Worm (Caenorhabditis elegans) whole organism, young adult: ENCODE measurements around the gene his-18.

Source experiments
- B0336.3 ChIP-seq: fragments of 200-800 bp; sonication (Bioruptor generic); IDR thresholded peaks from 2 replicates; pipeline ENCODE4 v1.3.6; 2022; ENCODE audit warnings: missing genetic modification characterization, missing compliant biosample characterization
- C06A6.2 ChIP-seq: fragments of 200-800 bp; sonication (Bioruptor generic); conservative IDR thresholded peaks from 2 replicates; pipeline ENCODE4 v1.3.6; 2022; ENCODE audit warnings: missing genetic modification characterization, missing compliant biosample characterization
- C17E4.6 ChIP-seq: fragments of 200-800 bp; sonication (Bioruptor generic); IDR thresholded peaks from 2 replicates; pipeline ENCODE4 v1.3.6; 2022; ENCODE audit warnings: missing genetic modification reagents, missing genetic modification characterization, missing compliant biosample characterization
- F23B12.7 ChIP-seq: sonication (generic microtip); optimal IDR thresholded peaks from 2 replicates; lab custom pipeline; 2017; ENCODE audit warnings: missing genetic modification characterization, mild to moderate bottlenecking, missing compliant biosample characterization, antibody characterized with exemption, moderate library complexity; ENCODE audit not compliant: insufficient read depth
- F33H1.4 ChIP-seq: fragments of 200-800 bp; sonication (Bioruptor generic); IDR thresholded peaks from 2 replicates; pipeline ENCODE4 v1.3.6; 2022; ENCODE audit warnings: missing genetic modification reagents, missing genetic modification characterization, missing compliant biosample characterization
- F39B2.1 ChIP-seq: fragments of 200-800 bp; sonication (Bioruptor generic); IDR thresholded peaks from 2 replicates; pipeline ENCODE4 v1.3.6; 2022; ENCODE audit warnings: missing genetic modification reagents, missing genetic modification characterization, missing compliant biosample characterization
- F49E8.2 ChIP-seq: sonication (generic microtip); optimal IDR thresholded peaks from 3 replicates; lab custom pipeline; 2017; ENCODE audit warnings: missing genetic modification characterization, mild to moderate bottlenecking, missing compliant biosample characterization, antibody characterized with exemption, moderate library complexity; ENCODE audit not compliant: insufficient read depth
- F55B11.4 ChIP-seq: sonication (generic microtip); optimal IDR thresholded peaks from 2 replicates; lab custom pipeline; 2016; ENCODE audit warnings: missing compliant biosample characterization, missing genetic modification characterization, borderline replicate concordance; ENCODE audit not compliant: insufficient read depth
- K11D2.4 ChIP-seq: fragments of 200-800 bp; sonication (Bioruptor generic); IDR thresholded peaks from 2 replicates; pipeline ENCODE4 v1.3.6; 2022; ENCODE audit warnings: missing genetic modification reagents, missing genetic modification characterization, missing compliant biosample characterization
- T07F8.4 ChIP-seq: sonication (generic microtip); optimal IDR thresholded peaks from 2 replicates; lab custom pipeline; 2016; ENCODE audit warnings: mild to moderate bottlenecking, missing genetic modification characterization, moderate library complexity, missing compliant biosample characterization
- Y53F4B.3 ChIP-seq: fragments of 200-800 bp; sonication (Bioruptor generic); IDR thresholded peaks from 2 replicates; pipeline ENCODE4 v1.3.6; 2022; ENCODE audit warnings: missing genetic modification reagents, missing genetic modification characterization, missing compliant biosample characterization
- Y53G8AR.9 ChIP-seq: fragments of 200-800 bp; sonication (Bioruptor generic); conservative IDR thresholded peaks from 2 replicates; pipeline ENCODE4 v1.3.6; 2022; ENCODE audit warnings: missing genetic modification reagents, missing genetic modification characterization, missing compliant biosample characterization
- Y56A3A.18 ChIP-seq: fragments of 200-800 bp; sonication (Bioruptor generic); IDR thresholded peaks from 2 replicates; pipeline ENCODE4 v1.3.6; 2022; ENCODE audit warnings: missing genetic modification reagents, missing genetic modification characterization, missing compliant biosample characterization
- Y79H2A.3 ChIP-seq: fragments of 200-800 bp; sonication (Bioruptor generic); conservative IDR thresholded peaks from 2 replicates; pipeline ENCODE4 v1.3.6; 2022; ENCODE audit warnings: missing genetic modification reagents, missing genetic modification characterization, missing compliant biosample characterization
- attf-5 ChIP-seq: fragments of 200-800 bp; sonication (Bioruptor generic); optimal IDR thresholded peaks from 2 replicates; lab custom pipeline; 2018; ENCODE audit warnings: mild to moderate bottlenecking, missing genetic modification characterization, missing compliant biosample characterization
- attf-6 ChIP-seq: fragments of 200-800 bp; sonication (Bioruptor generic); IDR thresholded peaks from 2 replicates; pipeline ENCODE4 v1.3.6; 2022; ENCODE audit warnings: missing genetic modification reagents, missing genetic modification characterization, missing compliant biosample characterization
- bed-2 ChIP-seq: fragments of 200-800 bp; sonication (Bioruptor generic); IDR thresholded peaks from 2 replicates; pipeline ENCODE4 v1.3.6; 2022; ENCODE audit warnings: missing genetic modification reagents, missing genetic modification characterization, missing compliant biosample characterization
- cebp-1 ChIP-seq, 2 experiments: fragments of 200-800 bp in 1 of 2; sonication (Bioruptor generic) in 1 of 2; sonication (generic microtip) in 1 of 2; IDR thresholded peaks in 1 of 2; optimal IDR thresholded peaks in 1 of 2; 2 replicates each; pipeline versions ENCODE4 v1.3.6 to Lab custom; 2017 to 2022; ENCODE audit warnings: missing compliant biosample characterization in 2 of 2, missing genetic modification characterization in 2 of 2, mild to moderate bottlenecking in 1 of 2, missing genetic modification reagents in 1 of 2, moderate library complexity in 1 of 2
- cebp-2 ChIP-seq: fragments of 200-800 bp; sonication (Bioruptor generic); IDR thresholded peaks from 2 replicates; pipeline ENCODE4 v1.3.6; 2022; ENCODE audit warnings: missing genetic modification characterization, missing compliant biosample characterization
- ceh-100 ChIP-seq: fragments of 200-800 bp; sonication (Bioruptor generic); IDR thresholded peaks from 2 replicates; pipeline ENCODE4 v1.3.6; 2022; ENCODE audit warnings: missing genetic modification reagents, missing genetic modification characterization, missing compliant biosample characterization
- ceh-27 ChIP-seq: fragments of 200-800 bp; sonication (Bioruptor generic); optimal IDR thresholded peaks from 2 replicates; lab custom pipeline; 2018; ENCODE audit warnings: mild to moderate bottlenecking, missing genetic modification characterization, moderate library complexity, missing compliant biosample characterization
- chd-7 ChIP-seq: sonication (generic microtip); optimal IDR thresholded peaks from 2 replicates; lab custom pipeline; 2016; ENCODE audit warnings: mild to moderate bottlenecking, missing genetic modification characterization, moderate library complexity, missing compliant biosample characterization
- efl-1 ChIP-seq: fragments of 150-350 bp; optimal IDR thresholded peaks from 2 replicates; lab custom pipeline; 2014; ENCODE audit warnings: missing biosample characterization, missing genetic modification reagents, missing genetic modification characterization
- fkh-3 ChIP-seq: sonication (generic microtip); optimal IDR thresholded peaks from 2 replicates; lab custom pipeline; 2016; ENCODE audit warnings: mild to moderate bottlenecking, missing genetic modification characterization, missing compliant biosample characterization
- hmg-20 ChIP-seq: fragments of 200-800 bp; sonication (Bioruptor generic); IDR thresholded peaks from 2 replicates; pipeline ENCODE4 v1.3.6; 2022; ENCODE audit warnings: missing genetic modification reagents, missing genetic modification characterization, missing compliant biosample characterization
- let-526 ChIP-seq: fragments of 200-800 bp; sonication (Bioruptor generic); IDR thresholded peaks from 2 replicates; pipeline ENCODE4 v1.3.6; 2022; ENCODE audit warnings: missing genetic modification reagents, missing genetic modification characterization, missing compliant biosample characterization
- let-607 ChIP-seq, 2 experiments: fragments of 200-800 bp in 1 of 2; sonication (Bioruptor generic) in 1 of 2; sonication (generic microtip) in 1 of 2; optimal IDR thresholded peaks; 2 replicates each; lab custom pipeline; 2016 to 2018; ENCODE audit warnings: mild to moderate bottlenecking in 2 of 2, missing compliant biosample characterization in 2 of 2, missing genetic modification characterization in 2 of 2, moderate library complexity in 2 of 2, missing genotype in 1 of 2
- lin-54 ChIP-seq: fragments of 200-800 bp; sonication (Bioruptor generic); optimal IDR thresholded peaks from 2 replicates; lab custom pipeline; 2018; ENCODE audit warnings: mild to moderate bottlenecking, missing genetic modification characterization, missing compliant biosample characterization
- lir-1 ChIP-seq: fragments of 200-800 bp; sonication (Bioruptor generic); conservative IDR thresholded peaks from 2 replicates; pipeline ENCODE4 v1.3.6; 2022; ENCODE audit warnings: missing genetic modification reagents, missing genetic modification characterization, missing compliant biosample characterization
- madf-3 ChIP-seq: fragments of 200-800 bp; sonication (Bioruptor generic); IDR thresholded peaks from 2 replicates; pipeline ENCODE4 v1.3.6; 2022; ENCODE audit warnings: missing genetic modification reagents, missing genetic modification characterization, missing compliant biosample characterization
- madf-8 ChIP-seq: fragments of 200-800 bp; sonication (Bioruptor generic); conservative IDR thresholded peaks from 2 replicates; pipeline ENCODE4 v1.3.6; 2022; ENCODE audit warnings: missing genetic modification reagents, missing genetic modification characterization, missing compliant biosample characterization
- mxl-1 ChIP-seq: sonication (generic microtip); optimal IDR thresholded peaks from 2 replicates; lab custom pipeline; 2016; ENCODE audit warnings: missing genetic modification characterization, missing compliant biosample characterization
- nfyb-1 ChIP-seq: fragments of 200-800 bp; sonication (Bioruptor generic); IDR thresholded peaks from 2 replicates; pipeline ENCODE4 v1.3.6; 2022; ENCODE audit warnings: missing genetic modification reagents, missing genetic modification characterization, missing compliant biosample characterization
- nhr-179 ChIP-seq: sonication (generic microtip); optimal IDR thresholded peaks from 2 replicates; lab custom pipeline; 2016; ENCODE audit warnings: mild to moderate bottlenecking, missing genetic modification characterization, missing compliant biosample characterization
- nhr-27 ChIP-seq: fragments of 200-800 bp; sonication (Bioruptor generic); optimal IDR thresholded peaks from 2 replicates; lab custom pipeline; 2018; ENCODE audit warnings: mild to moderate bottlenecking, missing genetic modification characterization, moderate library complexity, missing compliant biosample characterization
- nhr-80 ChIP-seq: sonication (generic microtip); optimal IDR thresholded peaks from 2 replicates; lab custom pipeline; 2016; ENCODE audit warnings: missing genetic modification characterization, missing compliant biosample characterization
- rcor-1 ChIP-seq: fragments of 200-800 bp; sonication (Bioruptor generic); IDR thresholded peaks from 2 replicates; pipeline ENCODE4 v1.3.6; 2022; ENCODE audit warnings: missing genetic modification reagents, missing genetic modification characterization, missing compliant biosample characterization
- repo-1 ChIP-seq: sonication (generic microtip); optimal IDR thresholded peaks from 2 replicates; lab custom pipeline; 2017; ENCODE audit warnings: mild to moderate bottlenecking, missing genetic modification characterization, missing compliant biosample characterization
- rpc-1 ChIP-seq, 2 experiments: fragments of 150-350 bp in 1 of 2; sonication (generic microtip) in 1 of 2; optimal IDR thresholded peaks; 2 replicates each; lab custom pipeline; 2014 to 2018; ENCODE audit warnings: missing biosample characterization in 1 of 2, missing genetic modification characterization in 1 of 2, missing genetic modification reagents in 1 of 2, missing genotype in 1 of 2
- sdz-38 ChIP-seq: sonication (generic microtip); optimal IDR thresholded peaks from 2 replicates; lab custom pipeline; 2016; ENCODE audit warnings: missing genotype, missing genetic modification characterization, missing compliant biosample characterization
- snpc-3.4 ChIP-seq: sonication (generic microtip); optimal IDR thresholded peaks from 2 replicates; lab custom pipeline; 2017; ENCODE audit warnings: missing genetic modification characterization, mild to moderate bottlenecking, missing compliant biosample characterization, antibody characterized with exemption, moderate library complexity, missing genotype, missing genetic modification reagents
- somi-1 ChIP-seq: fragments of 200-800 bp; sonication (Bioruptor generic); optimal IDR thresholded peaks from 2 replicates; lab custom pipeline; 2018; ENCODE audit warnings: mild to moderate bottlenecking, missing genetic modification characterization, missing compliant biosample characterization
- sptf-2 ChIP-seq: fragments of 200-800 bp; sonication (Bioruptor generic); optimal IDR thresholded peaks from 2 replicates; lab custom pipeline; 2018; ENCODE audit warnings: mild to moderate bottlenecking, missing genetic modification characterization, missing compliant biosample characterization
- tbp1 ChIP-seq: fragments of 200-800 bp; sonication (Bioruptor generic); optimal IDR thresholded peaks from 2 replicates; lab custom pipeline; 2018; ENCODE audit warnings: mild to moderate bottlenecking, missing genetic modification characterization, missing compliant biosample characterization
- tbx-9 ChIP-seq: sonication (generic microtip); optimal IDR thresholded peaks from 2 replicates; lab custom pipeline; 2016; ENCODE audit warnings: borderline replicate concordance, missing genetic modification characterization, inconsistent platforms, missing compliant biosample characterization
- unc-62 ChIP-seq: fragments of 150-350 bp; optimal IDR thresholded peaks from 2 replicates; lab custom pipeline; 2014; ENCODE audit warnings: missing biosample characterization, missing genetic modification reagents, missing genetic modification characterization
- ztf-22 ChIP-seq: fragments of 200-800 bp; sonication (Bioruptor generic); optimal IDR thresholded peaks from 2 replicates; lab custom pipeline; 2018; ENCODE audit warnings: mild to moderate bottlenecking, missing genetic modification characterization, moderate library complexity, missing compliant biosample characterization
- ztf-26 ChIP-seq: sonication (generic microtip); optimal IDR thresholded peaks from 2 replicates; lab custom pipeline; 2017; ENCODE audit warnings: missing genetic modification characterization, missing compliant biosample characterization

The his-18 gene

ce11 chrV:8936184-8936589 lies 38.2 kb downstream of the his-18 start, which contains the start of gene unc-23:
Gene unc-23, plus strand, starts transcription at chrV:8936359.
- peak; percentile 76 for TF ChIP-seq nhr-80 (tag; lab: Kevin White, UChicago)
- TF ChIP-seq attf-6 (GFP tag; lab: Robert Waterston, UW), result no peak
- peak; percentile 81 for TF ChIP-seq attf-5
- no peak for TF ChIP-seq nhr-27 (tag; lab: Kevin White, UChicago)
- TF ChIP-seq fkh-3 (tag; lab: Kevin White, UChicago), result no peak
- TF ChIP-seq rpc-1 (optimal IDR thresholded peaks at IDR 0.05; lab: Kevin White, UChicago), result peak; percentile 64
- TF ChIP-seq rpc-1 (tag; optimal IDR thresholded peaks at IDR 0.05; lab: Kevin White, UChicago), result no peak
- no peak for TF ChIP-seq snpc-3.4
- TF ChIP-seq lir-1 (GFP tag; lab: Robert Waterston, UW), result no peak
- no peak for TF ChIP-seq hmg-20 (GFP tag; lab: Robert Waterston, UW)
- no peak for TF ChIP-seq nhr-179
- TF ChIP-seq K11D2.4, result peak; percentile 86
- no peak for TF ChIP-seq C17E4.6 (GFP tag; lab: Robert Waterston, UW)
- no peak for TF ChIP-seq Y56A3A.18
- TF ChIP-seq bed-2 (GFP tag; lab: Robert Waterston, UW), result no peak
- no peak for TF ChIP-seq ceh-100 (GFP tag; lab: Robert Waterston, UW)
- TF ChIP-seq nfyb-1 (GFP tag; lab: Robert Waterston, UW), result peak; percentile 90
- TF ChIP-seq let-526 (GFP tag; lab: Robert Waterston, UW), result no peak
- TF ChIP-seq B0336.3, result peak; percentile 73; the same call in 1 of the 2 replicates
- peak; percentile 24 for TF ChIP-seq repo-1
- no peak for TF ChIP-seq madf-8 (GFP tag; lab: Robert Waterston, UW)
- peak; percentile 79 for TF ChIP-seq somi-1 (GFP tag; lab: Kevin White, UChicago)
- TF ChIP-seq cebp-1 (GFP tag; IDR thresholded peaks at IDR 0.05; lab: Robert Waterston, UW), result peak; percentile 95
- peak; percentile 98 for TF ChIP-seq cebp-1 (tag; optimal IDR thresholded peaks at IDR 0.05; lab: Kevin White, UChicago)
- TF ChIP-seq Y53F4B.3 (GFP tag; lab: Robert Waterston, UW), result no peak
- TF ChIP-seq F55B11.4 (tag; lab: Kevin White, UChicago), result no peak
- TF ChIP-seq F49E8.2, result no peak
- no peak for TF ChIP-seq sdz-38 (tag; lab: Kevin White, UChicago)
- no peak for TF ChIP-seq F39B2.1 (GFP tag; lab: Robert Waterston, UW)
- peak; percentile 66 for TF ChIP-seq C06A6.2 (GFP tag; lab: Robert Waterston, UW)
- peak; percentile 87 for TF ChIP-seq unc-62 (GFP tag; lab: Kevin White, UChicago)
- TF ChIP-seq T07F8.4, result no peak
- no peak for TF ChIP-seq mxl-1 (tag; lab: Kevin White, UChicago)
- no peak for TF ChIP-seq sptf-2 (GFP tag; lab: Kevin White, UChicago)
- TF ChIP-seq let-607 (tag; optimal IDR thresholded peaks at IDR 0.05; lab: Kevin White, UChicago), result peak; percentile 40 to 75
- TF ChIP-seq madf-3 (GFP tag; lab: Robert Waterston, UW), result no peak
- no peak for TF ChIP-seq F23B12.7 (tag; lab: Kevin White, UChicago)
- TF ChIP-seq ztf-22, result no peak
- peak; percentile 84 for TF ChIP-seq Y53G8AR.9 (GFP tag; lab: Robert Waterston, UW)
- TF ChIP-seq efl-1 (GFP tag; lab: Kevin White, UChicago), result no peak
- peak; percentile 62 for TF ChIP-seq rcor-1 (GFP tag; lab: Robert Waterston, UW)
- peak; percentile 89 for TF ChIP-seq chd-7
- no peak for TF ChIP-seq cebp-2 (GFP tag; lab: Robert Waterston, UW)
- TF ChIP-seq ztf-26 (tag; lab: Kevin White, UChicago), result peak; percentile 90
- no peak for TF ChIP-seq ceh-27
- TF ChIP-seq lin-54 (GFP tag; lab: Kevin White, UChicago), result peak; percentile 54
- no peak for TF ChIP-seq Y79H2A.3 (GFP tag; lab: Robert Waterston, UW)
- TF ChIP-seq F33H1.4 (GFP tag; lab: Robert Waterston, UW), result no peak
- TF ChIP-seq tbx-9 (tag; lab: Kevin White, UChicago), result no peak
- TF ChIP-seq tbp1 (GFP tag; lab: Kevin White, UChicago), result peak; percentile 65
